Worm (Caenorhabditis elegans) whole organism, L2 larva: ENCODE measurements around the gene clh-1.

Source experiments
- nhr-10 ChIP-seq: sonication (generic microtip); optimal IDR thresholded peaks from 2 replicates; lab custom pipeline; 2017; ENCODE audit warnings: missing biosample characterization, missing genetic modification characterization
- unc-62 ChIP-seq: fragments of 150-350 bp; optimal IDR thresholded peaks from 2 replicates; lab custom pipeline; 2014; ENCODE audit warnings: missing biosample characterization, missing genetic modification reagents, missing genetic modification characterization
- ztf-11 ChIP-seq: sonication (generic microtip); optimal IDR thresholded peaks from 2 replicates; lab custom pipeline; 2017; ENCODE audit warnings: missing biosample characterization, missing genetic modification characterization

DNA sequence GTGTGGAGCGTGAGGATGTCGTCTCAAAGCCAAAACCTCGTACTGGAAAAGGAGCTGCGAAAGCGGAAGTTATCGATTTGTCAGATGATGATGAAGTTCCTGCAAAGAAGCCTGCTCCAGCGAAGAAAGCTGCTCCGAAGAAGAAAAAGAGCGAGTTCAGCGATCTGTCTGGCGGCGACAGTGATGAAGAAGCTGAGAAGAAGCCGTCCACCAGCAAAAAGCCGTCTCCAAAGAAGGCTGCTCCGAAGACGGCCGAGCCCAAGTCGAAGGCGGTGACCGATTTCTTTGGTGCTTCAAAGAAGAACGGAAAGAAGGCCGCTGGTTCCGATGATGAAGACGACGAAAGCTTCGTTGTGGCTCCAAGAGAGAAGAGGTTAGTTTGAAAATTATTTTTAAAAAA, 23.5 kb upstream of the clh-1 start:
- TF ChIP-seq unc-62 (GFP tag; lab: Kevin White, UChicago) (no peak), ztf-11 (no peak), nhr-10 (no peak)
